Fruit fly (Drosophila melanogaster): ENCODE measurements around the gene SLC5A11.

SLC5A11 gene

DNA sequence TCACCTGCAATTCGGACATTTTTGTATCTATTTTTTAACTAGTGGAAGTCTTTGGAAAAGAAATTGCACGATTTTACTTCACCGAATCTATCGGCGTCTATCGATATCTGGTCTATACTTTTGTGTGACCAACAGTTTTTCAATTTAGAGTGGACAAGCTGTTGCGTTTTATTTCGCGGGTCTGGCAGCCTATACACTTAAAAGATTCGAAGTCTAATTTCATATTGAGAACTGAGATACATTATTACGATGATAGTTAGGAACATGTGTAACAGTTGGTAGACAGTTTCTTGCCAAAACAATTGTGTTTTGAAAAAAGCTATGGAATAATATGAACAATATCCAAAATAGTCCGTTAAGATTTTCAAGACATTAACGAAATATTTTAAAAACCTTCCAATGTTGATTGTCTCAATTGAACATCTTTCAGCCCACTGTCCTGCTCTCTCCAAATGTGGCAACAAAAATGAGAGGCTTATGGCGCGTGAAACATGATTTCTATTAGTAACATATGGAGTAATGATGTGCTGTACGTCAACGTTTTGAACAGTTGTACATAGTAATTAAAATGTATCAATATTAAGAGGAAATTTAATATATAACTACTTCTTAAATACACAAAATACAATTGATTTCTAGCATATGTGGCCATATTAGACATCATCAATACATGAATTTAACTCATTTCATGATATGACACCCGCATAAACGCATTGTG, 42.5 kb downstream of the SLC5A11 start, which contains the start of gene Acbp1:
Acbp1 (minus strand) TSS at position 146 of the 718 bp plus-strand sequence.
- TF ChIP-seq EcR (GFP tag; optimal IDR thresholded peaks at IDR 0.05), result peak in 1 of 2 experiments; percentile 52
- no peak for TF ChIP-seq pan (optimal IDR thresholded peaks at IDR 0.05)

- no peak for TF ChIP-seq Dll (optimal IDR thresholded peaks at IDR 0.05)
- TF ChIP-seq pan (optimal IDR thresholded peaks at IDR 0.05), result no peak
- peak; percentile 82 to 94 for TF ChIP-seq EcR (GFP tag; optimal IDR thresholded peaks at IDR 0.05)
- no peak for TF ChIP-seq usp (GFP tag; optimal IDR thresholded peaks at IDR 0.05)
Measured at dm6 chr2L:8161994-8162306, 43.0 kb downstream of the SLC5A11 start.

DNA sequence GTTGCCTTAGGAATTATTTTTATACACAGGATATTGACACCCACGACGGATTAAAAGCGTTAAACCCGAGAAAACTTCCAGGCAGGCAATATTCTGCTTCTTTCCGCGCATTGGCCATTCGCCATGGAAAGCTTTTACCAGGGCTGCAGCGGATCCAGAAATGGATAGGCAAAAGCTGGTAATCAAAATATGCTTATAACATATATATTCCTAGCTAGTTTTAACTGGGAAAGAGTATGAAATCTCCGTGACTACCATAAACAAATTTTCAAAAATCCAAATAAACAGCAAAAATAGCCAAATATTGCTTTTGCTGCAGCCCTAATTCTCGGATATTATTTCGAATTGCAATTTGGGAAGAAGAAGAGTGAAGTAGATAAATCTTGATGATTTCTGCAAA, 45.4 kb downstream of the SLC5A11 start, which contains the start of the genes PAPLA1 and Rbsn-5:
PAPLA1 (minus strand) TSS at position 141 of the 400 bp plus-strand sequence.
Rbsn-5 (plus strand) TSS at position 335 of the 400 bp plus-strand sequence.
- TF ChIP-seq CG8478 (optimal IDR thresholded peaks at IDR 0.05), result no peak

dm6 chr2L:8157166-8157565, 47.8 kb downstream of the SLC5A11 start:
- TF ChIP-seq CG8478 (optimal IDR thresholded peaks at IDR 0.05), result no peak
- no peak for TF ChIP-seq psq (optimal IDR thresholded peaks at IDR 0.05)
- TF ChIP-seq EcR (GFP tag; optimal IDR thresholded peaks at IDR 0.05), result no peak
- no peak for TF ChIP-seq usp (GFP tag; optimal IDR thresholded peaks at IDR 0.05)

DNA sequence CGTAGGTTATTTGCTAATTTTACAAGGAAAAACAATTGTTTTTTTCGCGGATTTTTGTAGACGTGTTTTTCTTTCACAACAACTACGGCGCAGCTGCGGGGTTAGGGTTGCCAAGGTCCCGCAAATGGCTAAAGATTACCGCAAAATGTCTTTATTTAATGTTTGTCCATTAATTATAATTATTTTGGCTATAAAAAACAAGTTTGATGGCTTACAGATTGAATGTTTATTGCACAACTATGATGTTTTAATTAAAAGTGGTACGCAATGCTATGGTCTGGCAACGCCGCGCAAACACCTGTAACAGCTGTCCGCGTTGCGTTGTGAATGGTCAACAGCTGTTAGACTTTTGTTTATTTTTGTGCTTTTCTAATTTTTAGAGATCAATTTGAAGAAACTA, 48.2 kb downstream of the SLC5A11 start:
- TF ChIP-seq pan (optimal IDR thresholded peaks at IDR 0.05), result no peak
- no peak for TF ChIP-seq usp (GFP tag; optimal IDR thresholded peaks at IDR 0.05)
- TF ChIP-seq psq (optimal IDR thresholded peaks at IDR 0.05), result no peak
- no peak for TF ChIP-seq CG8478 (optimal IDR thresholded peaks at IDR 0.05)
- no peak for TF ChIP-seq Dll (optimal IDR thresholded peaks at IDR 0.05)
- TF ChIP-seq EcR (GFP tag; optimal IDR thresholded peaks at IDR 0.05), result no peak
